Fruit fly (Drosophila melanogaster): ENCODE data around the gene CG12155.

Gene CG12155

dm6 chrX:7701282-7702078, 27.1 kb upstream of the CG12155 start (continued):
- TF ChIP-seq repo (GFP tag; optimal IDR thresholded peaks at IDR 0.05) (no peak), hkb (optimal IDR thresholded peaks at IDR 0.05) (no peak), hkb (GFP tag; IDR thresholded peaks at IDR 0.05) (peak; percentile 71), CG13624 (GFP tag; optimal IDR thresholded peaks at IDR 0.05) (peak; percentile 58), CG12155 (GFP tag; optimal IDR thresholded peaks at IDR 0.05) (peak; percentile 47), zen2 (GFP tag; IDR thresholded peaks at IDR 0.05; ENCODE audit: partially characterized antibody) (no peak), CG17829 (tag; optimal IDR thresholded peaks at IDR 0.05) (peak; percentile 66), Camta (GFP tag; optimal IDR thresholded peaks at IDR 0.05) (no peak)

dm6 chrX:7702160-7702907, 26.2 kb upstream of the CG12155 start:
- TF ChIP-seq CG13424 (tag; optimal IDR thresholded peaks at IDR 0.05) (no peak), corto (GFP tag; optimal IDR thresholded peaks at IDR 0.05) (no peak), HHEX (GFP tag; optimal IDR thresholded peaks at IDR 0.05) (no peak), CG2199 (GFP tag; IDR thresholded peaks at IDR 0.05) (peak; percentile 69; the same call in 1 of the 3 replicates), CG10321 (GFP tag; IDR thresholded peaks at IDR 0.05) (0 out of 2 replicates have a peak, but pooled peaks have one; percentile 20), chn (GFP tag; optimal IDR thresholded peaks at IDR 0.05) (no peak), repo (GFP tag; optimal IDR thresholded peaks at IDR 0.05) (no peak), nom (GFP tag; optimal IDR thresholded peaks at IDR 0.05) (peak; percentile 43), fd3F (GFP tag; optimal IDR thresholded peaks at IDR 0.05) (no peak), BEAF-32 (GFP tag; optimal IDR thresholded peaks at IDR 0.05) (no peak), sug (tag; optimal IDR thresholded peaks at IDR 0.05) (no peak), slbo (GFP tag; IDR thresholded peaks at IDR 0.05) (0 out of 2 replicates have a peak, but pooled peaks have one; percentile 13), Drgx (GFP tag; IDR thresholded peaks at IDR 0.05) (peak; percentile 35), Deaf1 (tag; optimal IDR thresholded peaks at IDR 0.05) (peak; percentile 30), Rfx (GFP tag; IDR thresholded peaks at IDR 0.05) (peak; percentile 49; the same call in 1 of the 2 replicates), CG11504 (tag; optimal IDR thresholded peaks at IDR 0.05) (no peak), HLHmδ (GFP tag; optimal IDR thresholded peaks at IDR 0.05) (peak; percentile 23), B-H2 (GFP tag; optimal IDR thresholded peaks at IDR 0.05) (no peak), CG6791 (GFP tag; IDR thresholded peaks at IDR 0.05; ENCODE audit: partially characterized antibody) (no peak), rib (GFP tag; IDR thresholded peaks at IDR 0.05) (peak; percentile 64; the same call in 1 of the 2 replicates), CG12769 (tag; optimal IDR thresholded peaks at IDR 0.05) (peak; percentile 95), cad (GFP tag; optimal IDR thresholded peaks at IDR 0.05) (no peak), NfI (GFP tag; optimal IDR thresholded peaks at IDR 0.05) (no peak), lilli (GFP tag; optimal IDR thresholded peaks at IDR 0.05) (no peak), ase (GFP tag; IDR thresholded peaks at IDR 0.05) (no peak), CG17612 (GFP tag; IDR thresholded peaks at IDR 0.05) (no peak), CG18599 (GFP tag; optimal IDR thresholded peaks at IDR 0.05) (no peak), CG12659 (GFP tag; optimal IDR thresholded peaks at IDR 0.05) (no peak), Nf-YB (GFP tag; optimal IDR thresholded peaks at IDR 0.05) (peak; percentile 26), vvl (GFP tag; IDR thresholded peaks at IDR 0.05) (peak; percentile 77), gfzf (GFP tag; optimal IDR thresholded peaks at IDR 0.05) (no peak), yki (optimal IDR thresholded peaks at IDR 0.05) (peak; percentile 63), CG7987 (GFP tag; optimal IDR thresholded peaks at IDR 0.05) (peak; percentile 29), Sox100B (GFP tag; optimal IDR thresholded peaks at IDR 0.05) (no peak), CG9437 (GFP tag; optimal IDR thresholded peaks at IDR 0.05) (no peak), Nf-YC (tag; optimal IDR thresholded peaks at IDR 0.05) (peak; percentile 40), CG11696 (GFP tag; IDR thresholded peaks at IDR 0.05) (no peak), CG6654 (GFP tag; optimal IDR thresholded peaks at IDR 0.05) (no peak), exex (tag; optimal IDR thresholded peaks at IDR 0.05) (peak; percentile 8)

Measured in whole organism, embryonic.